Worm (Caenorhabditis elegans) whole organism, L1 larva: ENCODE measurements around the gene F58B4.2.

Source experiments
- C16A3.4 ChIP-seq: fragments of 150-350 bp; optimal IDR thresholded peaks from 2 replicates; lab custom pipeline; 2014; ENCODE audit warnings: missing biosample characterization, missing genetic modification characterization
- C34B4.2 ChIP-seq: sonication (generic microtip); optimal IDR thresholded peaks from 2 replicates; lab custom pipeline; 2017; ENCODE audit warnings: mild to moderate bottlenecking, missing genetic modification characterization, missing compliant biosample characterization
- aha-1 ChIP-seq: fragments of 150-350 bp; optimal IDR thresholded peaks from 2 replicates; lab custom pipeline; 2014; ENCODE audit warnings: missing biosample characterization, missing genetic modification characterization
- aly-2 ChIP-seq: fragments of 150-350 bp; optimal IDR thresholded peaks from 2 replicates; lab custom pipeline; 2014; ENCODE audit warnings: missing biosample characterization, missing genetic modification characterization
- ceh-90 ChIP-seq: sonication (generic microtip); optimal IDR thresholded peaks from 2 replicates; lab custom pipeline; 2016; ENCODE audit warnings: missing genetic modification characterization, missing compliant biosample characterization
- ces-1 ChIP-seq: fragments of 150-350 bp; optimal IDR thresholded peaks from 2 replicates; lab custom pipeline; 2014; ENCODE audit warnings: missing biosample characterization, missing genetic modification reagents, missing genetic modification characterization
- dpl-1 ChIP-seq, 3 experiments: fragments of 150-350 bp in 2 of 3; sonication (generic microtip) in 1 of 3; optimal IDR thresholded peaks; 2 replicates each; lab custom pipeline; 2014 to 2017; ENCODE audit warnings: missing biosample characterization in 3 of 3, missing genetic modification characterization in 3 of 3, missing genetic modification reagents in 3 of 3
- dsc-1 ChIP-seq: sonication (generic microtip); optimal IDR thresholded peaks from 2 replicates; lab custom pipeline; 2016; ENCODE audit warnings: mild to moderate bottlenecking, missing genetic modification characterization, missing compliant biosample characterization
- fos-1 ChIP-seq: fragments of 150-350 bp; optimal IDR thresholded peaks from 2 replicates; lab custom pipeline; 2014; ENCODE audit warnings: missing biosample characterization, missing genetic modification characterization
- isw-1 ChIP-seq: fragments of 200-800 bp; sonication (Bioruptor generic); IDR thresholded peaks from 2 replicates; pipeline ENCODE4 v1.3.6; 2022; ENCODE audit warnings: missing genetic modification characterization, missing compliant biosample characterization
- jun-1 ChIP-seq: fragments of 150-350 bp; optimal IDR thresholded peaks from 2 replicates; lab custom pipeline; 2014; ENCODE audit warnings: missing biosample characterization, missing genetic modification reagents, missing genetic modification characterization
- lin-13 ChIP-seq: fragments of 150-350 bp; optimal IDR thresholded peaks from 2 replicates; lab custom pipeline; 2014; ENCODE audit warnings: missing biosample characterization, missing genetic modification reagents, missing genetic modification characterization
- lin-14 ChIP-seq: fragments of 200-800 bp; sonication (Bioruptor generic); optimal IDR thresholded peaks from 2 replicates; lab custom pipeline; 2018; ENCODE audit warnings: mild to moderate bottlenecking, missing genetic modification characterization, moderate library complexity, missing compliant biosample characterization
- lin-39 ChIP-seq: fragments of 150-350 bp; optimal IDR thresholded peaks from 2 replicates; lab custom pipeline; 2014; ENCODE audit warnings: missing biosample characterization, missing genetic modification reagents, missing genetic modification characterization
- mdl-1 ChIP-seq, 2 experiments: fragments of 150-350 bp; optimal IDR thresholded peaks; 2 replicates each; lab custom pipeline; 2014 to 2017; ENCODE audit warnings: missing biosample characterization in 2 of 2, missing genetic modification characterization in 2 of 2, inconsistent platforms in 1 of 2
- nhr-12 ChIP-seq: sonication (generic microtip); optimal IDR thresholded peaks from 2 replicates; lab custom pipeline; 2017; ENCODE audit warnings: missing biosample characterization, missing genetic modification characterization
- nhr-19 ChIP-seq: fragments of 200-800 bp; sonication (Bioruptor generic); conservative IDR thresholded peaks from 2 replicates; pipeline ENCODE4 v1.3.6; 2022; ENCODE audit warnings: missing genetic modification characterization, missing compliant biosample characterization
- nhr-237 ChIP-seq: fragments of 150-350 bp; optimal IDR thresholded peaks from 2 replicates; lab custom pipeline; 2014; ENCODE audit warnings: missing biosample characterization, missing genetic modification characterization
- nhr-71 ChIP-seq: sonication (generic microtip); optimal IDR thresholded peaks from 2 replicates; lab custom pipeline; 2016; ENCODE audit warnings: mild to moderate bottlenecking, missing genetic modification characterization, moderate library complexity, missing compliant biosample characterization
- nhr-76 ChIP-seq: sonication (generic microtip); optimal IDR thresholded peaks from 2 replicates; lab custom pipeline; 2017; ENCODE audit warnings: missing biosample characterization, missing genetic modification characterization
- nhr-77 ChIP-seq: fragments of 150-350 bp; optimal IDR thresholded peaks from 2 replicates; lab custom pipeline; 2014; ENCODE audit warnings: missing biosample characterization, missing genetic modification characterization
- nhr-84 ChIP-seq: sonication (generic microtip); optimal IDR thresholded peaks from 2 replicates; lab custom pipeline; 2017; ENCODE audit warnings: missing biosample characterization, missing genetic modification characterization
- nhr-85 ChIP-seq: sonication (generic microtip); peaks from one replicate; lab custom pipeline; 2016; ENCODE audit warnings: missing genetic modification characterization, inconsistent platforms, missing compliant biosample characterization
- pax-3 ChIP-seq: fragments of 200-800 bp; sonication (Bioruptor generic); optimal IDR thresholded peaks from 2 replicates; lab custom pipeline; 2018; ENCODE audit warnings: mild to moderate bottlenecking, missing genetic modification characterization, moderate library complexity, missing compliant biosample characterization
- pqm-1 ChIP-seq: sonication (generic microtip); optimal IDR thresholded peaks from 3 replicates; lab custom pipeline; 2017; ENCODE audit warnings: missing biosample characterization, missing genetic modification characterization
- rnt-1 ChIP-seq: sonication (generic microtip); optimal IDR thresholded peaks from 2 replicates; lab custom pipeline; 2016; ENCODE audit warnings: mild to moderate bottlenecking, missing genetic modification characterization, moderate library complexity, missing compliant biosample characterization
- skn-1 ChIP-seq: fragments of 150-350 bp; optimal IDR thresholded peaks from 2 replicates; lab custom pipeline; 2014; ENCODE audit warnings: missing biosample characterization, missing genetic modification characterization
- sptf-1 ChIP-seq: fragments of 150-350 bp; optimal IDR thresholded peaks from 2 replicates; lab custom pipeline; 2014; ENCODE audit warnings: missing biosample characterization, missing genetic modification characterization

The F58B4.2 gene

DNA sequence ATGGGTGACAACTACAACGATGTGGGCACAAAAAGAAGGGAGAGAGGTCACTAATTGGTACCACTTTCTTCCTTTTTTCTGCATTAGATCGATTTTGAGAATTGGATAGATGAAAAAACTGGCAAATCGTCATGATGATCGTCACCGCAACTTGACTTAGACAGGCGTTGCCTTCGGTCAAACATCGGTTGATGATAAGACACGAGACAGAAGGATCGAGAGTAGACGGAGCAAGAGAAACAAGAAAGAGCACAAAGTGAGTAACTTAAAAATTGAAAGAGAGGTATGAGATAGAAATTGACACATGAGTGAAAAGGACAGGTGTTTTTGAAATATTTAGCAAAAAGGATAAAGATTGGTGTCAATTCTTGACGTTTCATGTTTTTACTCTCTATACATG is 48.2 kb downstream of the F58B4.2 start:
- no peak for TF ChIP-seq nhr-77 (tag; lab: Kevin White, UChicago)
- no peak for TF ChIP-seq ceh-90 (tag; lab: Kevin White, UChicago)
- TF ChIP-seq fos-1 (tag; lab: Kevin White, UChicago): no peak
- TF ChIP-seq lin-14: peak; percentile 61
- TF ChIP-seq isw-1 (GFP tag; lab: Robert Waterston, UW): no peak
- TF ChIP-seq aly-2 (tag; lab: Kevin White, UChicago): no peak
- no peak for TF ChIP-seq C16A3.4 (tag; lab: Kevin White, UChicago)
- TF ChIP-seq nhr-237: no peak
- peak; percentile 45 for TF ChIP-seq rnt-1 (tag; lab: Kevin White, UChicago)
- no peak for TF ChIP-seq pqm-1 (tag; lab: Kevin White, UChicago)
- peak; percentile 28 for TF ChIP-seq nhr-19
- TF ChIP-seq C34B4.2 (tag; lab: Kevin White, UChicago): no peak
- no peak for TF ChIP-seq jun-1 (tag; lab: Kevin White, UChicago)
- no peak for TF ChIP-seq ces-1
- peak; percentile 9 for TF ChIP-seq dsc-1 (tag; lab: Kevin White, UChicago)
- no peak for TF ChIP-seq aha-1
- peak; percentile 31 for TF ChIP-seq nhr-85 (tag; lab: Kevin White, UChicago)
- no peak for TF ChIP-seq sptf-1 (tag; lab: Kevin White, UChicago)
- no peak for TF ChIP-seq pax-3 (tag; lab: Kevin White, UChicago)
- no peak for TF ChIP-seq nhr-84
- no peak for TF ChIP-seq dpl-1 (GFP tag; optimal IDR thresholded peaks at IDR 0.05; lab: Kevin White, UChicago)
- peak; percentile 63 for TF ChIP-seq nhr-71 (tag; lab: Kevin White, UChicago)
- TF ChIP-seq lin-13 (GFP tag; lab: Kevin White, UChicago): no peak
- TF ChIP-seq lin-39 (tag; lab: Kevin White, UChicago): no peak
- no peak for TF ChIP-seq skn-1 (tag; lab: Kevin White, UChicago)
- peak in 1 of 2 experiments; percentile 26 for TF ChIP-seq mdl-1 (tag; optimal IDR thresholded peaks at IDR 0.05; lab: Kevin White, UChicago)
- no peak for TF ChIP-seq nhr-76 (tag; lab: Kevin White, UChicago)
- TF ChIP-seq nhr-12: no peak
- TF ChIP-seq, all 84 proteins: peak for 7
